Worm (Caenorhabditis elegans): ENCODE results near the gene nhr-254.

nhr-254 gene

DNA sequence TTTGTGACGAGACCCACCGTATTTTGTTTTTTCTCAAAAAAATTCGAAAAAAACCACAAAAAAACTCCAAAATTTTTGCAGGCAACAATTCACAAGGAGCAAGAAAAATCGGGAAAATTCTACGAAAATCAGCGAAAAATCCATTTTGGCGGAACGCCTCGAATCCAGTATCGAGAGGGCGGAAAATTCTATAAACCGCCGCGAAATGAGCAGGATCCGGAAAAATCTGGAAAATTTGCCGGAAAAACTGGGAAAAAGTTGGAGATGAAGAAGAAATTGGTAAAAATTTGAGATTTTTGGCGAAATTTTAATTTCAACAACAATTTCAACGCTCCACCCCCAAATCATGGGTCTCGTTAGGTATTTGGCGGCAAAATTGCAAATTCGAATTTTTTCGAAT lies 32.4 kb upstream of the nhr-254 start:
- TF ChIP-seq aha-1 (tag) (peak; percentile 71), Y48G9A.11 (GFP tag; IDR thresholded peaks at IDR 0.05) (no peak)

DNA sequence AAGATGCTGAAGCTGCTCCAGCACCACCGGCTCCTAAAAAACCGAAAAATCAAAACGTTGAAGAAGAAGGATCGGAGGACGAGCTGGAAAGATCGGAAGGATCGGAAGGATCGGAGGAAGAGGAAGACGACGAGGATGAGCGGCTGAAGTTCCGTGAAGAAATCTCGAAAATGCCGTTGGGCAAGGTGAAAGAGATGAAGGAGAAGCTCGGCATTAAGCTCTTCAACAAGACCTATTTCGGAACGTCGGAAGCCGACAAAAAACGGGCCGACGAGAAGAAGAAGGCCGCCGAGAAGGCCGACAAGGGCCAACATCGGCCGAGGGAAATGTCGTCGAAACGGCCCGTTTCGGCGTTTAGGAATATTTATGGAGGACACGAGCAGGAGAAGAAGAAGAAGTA lies 31.1 kb upstream of the nhr-254 start:
- TF ChIP-seq set-16 (GFP tag; IDR thresholded peaks at IDR 0.05) (peak; percentile 53; the same call in 1 of the 2 replicates), lin-13 (GFP tag; optimal IDR thresholded peaks at IDR 0.05) (no peak)

DNA sequence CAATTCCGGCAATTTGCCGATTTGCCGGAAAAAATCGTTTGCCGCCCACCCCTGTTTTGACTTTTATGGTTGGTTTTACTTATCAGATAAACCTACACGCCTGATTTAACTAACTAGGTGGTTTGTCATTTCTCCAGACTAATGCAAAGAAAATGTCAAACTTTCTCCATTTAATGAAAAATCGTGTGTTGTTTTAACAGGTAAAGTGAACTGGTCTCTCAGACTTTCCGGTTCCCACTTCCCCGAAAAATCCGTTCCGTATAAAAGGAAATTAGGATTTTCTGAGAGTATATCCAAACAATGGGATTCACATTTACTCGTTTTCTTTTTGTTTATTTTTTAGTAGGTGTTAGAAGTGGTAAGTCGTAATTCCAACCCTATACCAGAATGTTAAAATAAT lies 27.8 kb upstream of the nhr-254 start, which contains the start of gene mltn-6:
Gene mltn-6, plus strand, starts transcription at position 301 of the 400 bp plus-strand sequence.
- no peak for TF ChIP-seq ztf-11 (tag; optimal IDR thresholded peaks at IDR 0.05)
- no peak for TF ChIP-seq pha-4 (GFP tag; IDR thresholded peaks at IDR 0.05)
- no peak for TF ChIP-seq pha-4 (tag; optimal IDR thresholded peaks at IDR 0.05)
- no peak for TF ChIP-seq rbr-2 (tag; optimal IDR thresholded peaks at IDR 0.05)
- no peak for TF ChIP-seq T20F7.1 (GFP tag; optimal IDR thresholded peaks at IDR 0.05)
- no peak for TF ChIP-seq ceh-32 (tag; optimal IDR thresholded peaks at IDR 0.05; ENCODE audit: poor library complexity)
- TF ChIP-seq daf-8 (GFP tag; IDR thresholded peaks at IDR 0.05): no peak
- TF ChIP-seq nhr-111 (GFP tag; optimal IDR thresholded peaks at IDR 0.05): no peak
- TF ChIP-seq F49E8.2 (tag; optimal IDR thresholded peaks at IDR 0.05; ENCODE audit: borderline replicate concordance): no peak
- no peak for TF ChIP-seq nhr-48 (tag; optimal IDR thresholded peaks at IDR 0.05)
- TF ChIP-seq jun-1 (tag; optimal IDR thresholded peaks at IDR 0.05): no peak
- no peak for TF ChIP-seq hlh-30 (tag; optimal IDR thresholded peaks at IDR 0.05; ENCODE audit: insufficient read depth)
- no peak for TF ChIP-seq dve-1 (tag; optimal IDR thresholded peaks at IDR 0.05; ENCODE audit: insufficient read depth)
- no peak for TF ChIP-seq mes-2 (tag; optimal IDR thresholded peaks at IDR 0.05; ENCODE audit: poor library complexity, severe bottlenecking)
- no peak for TF ChIP-seq ZK546.5 (tag; optimal IDR thresholded peaks at IDR 0.05)
- TF ChIP-seq set-16 (GFP tag; IDR thresholded peaks at IDR 0.05): no peak

DNA sequence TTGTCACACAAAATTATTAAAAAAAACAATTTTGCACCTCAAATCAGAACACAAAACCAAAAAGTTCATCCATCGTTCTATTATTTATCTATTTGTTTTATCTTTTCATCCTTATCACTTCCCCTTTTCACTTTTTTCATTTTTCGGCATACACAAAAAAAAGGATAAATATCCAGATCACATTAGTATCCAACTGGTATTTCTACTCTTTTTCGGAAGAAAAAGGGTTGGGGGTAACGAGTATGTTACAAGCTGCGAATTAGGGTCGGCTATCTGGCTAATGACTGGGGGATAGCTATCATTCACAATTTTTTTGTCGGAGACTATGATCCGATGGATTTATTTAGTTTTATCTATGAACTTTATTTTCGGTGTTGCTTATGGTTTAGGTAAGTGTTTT lies 22.4 kb upstream of the nhr-254 start, which contains the start of gene mltn-7:
Gene mltn-7, plus strand, starts transcription at position 301 of the 400 bp plus-strand sequence.
- TF ChIP-seq cey-2 (tag; optimal IDR thresholded peaks at IDR 0.05; ENCODE audit: borderline replicate concordance, insufficient read depth): no peak
- no peak for TF ChIP-seq Y48G9A.11 (GFP tag; IDR thresholded peaks at IDR 0.05)
- TF ChIP-seq php-3 (GFP tag; IDR thresholded peaks at IDR 0.05): no peak
- TF ChIP-seq zip-11 (GFP tag; IDR thresholded peaks at IDR 0.05): no peak
- TF ChIP-seq daf-16 (GFP tag; optimal IDR thresholded peaks at IDR 0.05): no peak
- no peak for TF ChIP-seq daf-16 (tag; optimal IDR thresholded peaks at IDR 0.05)
- TF ChIP-seq set-16 (GFP tag; IDR thresholded peaks at IDR 0.05): no peak
- TF ChIP-seq Y75B8A.6 (GFP tag; IDR thresholded peaks at IDR 0.05): no peak
- TF ChIP-seq pqm-1 (tag; optimal IDR thresholded peaks at IDR 0.05): no peak
- TF ChIP-seq T20F7.1 (GFP tag; optimal IDR thresholded peaks at IDR 0.05): no peak
- no peak for TF ChIP-seq Y105C5A.15 (GFP tag; IDR thresholded peaks at IDR 0.05)
- no peak for TF ChIP-seq unc-62 (GFP tag; optimal IDR thresholded peaks at IDR 0.05 in 1 of 2)
- no peak for TF ChIP-seq unc-62 (tag; optimal IDR thresholded peaks at IDR 0.05)
- TF ChIP-seq R02D3.7 (tag; optimal IDR thresholded peaks at IDR 0.05): no peak
- no peak for TF ChIP-seq vab-7 (GFP tag; IDR thresholded peaks at IDR 0.05)
- no peak for TF ChIP-seq pha-4 (GFP tag; IDR thresholded peaks at IDR 0.05)
- TF ChIP-seq pha-4 (tag; optimal IDR thresholded peaks at IDR 0.05): no peak
- no peak for TF ChIP-seq madf-5 (GFP tag; IDR thresholded peaks at IDR 0.05)
- no peak for TF ChIP-seq saeg-2 (GFP tag; IDR thresholded peaks at IDR 0.05)
- no peak for TF ChIP-seq tra-1 (GFP tag; IDR thresholded peaks at IDR 0.05)

DNA sequence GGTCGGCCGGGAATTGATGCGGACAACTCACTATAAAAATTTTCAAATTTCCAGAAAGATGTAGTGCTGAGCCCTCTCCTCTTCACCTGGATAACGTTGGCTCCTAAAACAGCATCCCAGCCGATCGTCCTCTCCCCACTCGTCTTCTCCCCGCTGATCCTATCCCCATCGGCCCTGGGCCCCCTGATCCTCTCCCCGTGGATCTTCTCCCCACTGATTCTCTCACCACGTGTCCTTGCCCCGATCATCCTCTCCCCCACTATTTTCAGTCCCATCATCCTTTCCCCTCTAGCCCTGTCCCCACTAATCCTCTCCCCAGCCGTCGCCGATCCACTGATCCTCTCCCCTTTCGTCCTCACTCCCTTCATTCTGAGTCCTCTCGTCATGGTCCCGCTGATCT lies 19.2 kb upstream of the nhr-254 start:
- TF ChIP-seq unc-62 (GFP tag; optimal IDR thresholded peaks at IDR 0.05 in 1 of 2): peak in 1 of 2 experiments; percentile 22
- TF ChIP-seq unc-62 (tag; optimal IDR thresholded peaks at IDR 0.05): no peak
- no peak for TF ChIP-seq tag-97 (GFP tag; IDR thresholded peaks at IDR 0.05)
- peak; percentile 81 for TF ChIP-seq set-16 (GFP tag; IDR thresholded peaks at IDR 0.05)
